Worm (Caenorhabditis elegans) whole organism, L3 larva: ENCODE measurements around the gene dpf-4.

ENCODE experiments used
- R02D3.7 ChIP-seq: fragments of 150-350 bp; optimal IDR thresholded peaks from 2 replicates; lab custom pipeline; 2014; ENCODE audit warnings: missing biosample characterization, missing genetic modification characterization
- ama-1 ChIP-seq: fragments of 150-350 bp; optimal IDR thresholded peaks from 2 replicates; lab custom pipeline; 2018
- ceh-9 ChIP-seq: sonication (generic microtip); optimal IDR thresholded peaks from 2 replicates; lab custom pipeline; 2018; ENCODE audit warnings: missing biosample characterization, missing genetic modification characterization
- fkh-10 ChIP-seq: sonication (generic microtip); optimal IDR thresholded peaks from 2 replicates; lab custom pipeline; 2017; ENCODE audit warnings: missing biosample characterization, missing genetic modification reagents, missing genetic modification characterization
- fkh-2 ChIP-seq: fragments of 150-350 bp; optimal IDR thresholded peaks from 2 replicates; lab custom pipeline; 2014; ENCODE audit warnings: missing biosample characterization, missing genetic modification reagents, missing genetic modification characterization
- fos-1 ChIP-seq: fragments of 150-350 bp; optimal IDR thresholded peaks from 2 replicates; lab custom pipeline; 2014; ENCODE audit warnings: missing biosample characterization, missing genetic modification characterization
- lin-15B ChIP-seq: fragments of 150-350 bp; optimal IDR thresholded peaks from 2 replicates; lab custom pipeline; 2014; ENCODE audit warnings: missing biosample characterization, missing genetic modification characterization
- mdl-1 ChIP-seq: fragments of 150-350 bp; optimal IDR thresholded peaks from 2 replicates; lab custom pipeline; 2014; ENCODE audit warnings: missing biosample characterization, missing genetic modification characterization
- nhr-11 ChIP-seq: fragments of 150-350 bp; optimal IDR thresholded peaks from 2 replicates; lab custom pipeline; 2014; ENCODE audit warnings: missing biosample characterization, missing genetic modification characterization
- nhr-77 ChIP-seq: fragments of 150-350 bp; optimal IDR thresholded peaks from 2 replicates; lab custom pipeline; 2014; ENCODE audit warnings: missing biosample characterization, missing genetic modification characterization
- skn-1 ChIP-seq: fragments of 150-350 bp; optimal IDR thresholded peaks from 2 replicates; lab custom pipeline; 2014; ENCODE audit warnings: missing biosample characterization, missing genetic modification characterization
- tbx-2 ChIP-seq: sonication (generic microtip); optimal IDR thresholded peaks from 2 replicates; lab custom pipeline; 2016; ENCODE audit warnings: mild to moderate bottlenecking, missing genetic modification characterization, missing compliant biosample characterization
- unc-62 ChIP-seq: fragments of 150-350 bp; sonication (generic microtip); optimal IDR thresholded peaks from 4 replicates; lab custom pipeline; 2014; ENCODE audit warnings: missing biosample characterization, missing genetic modification reagents, missing genetic modification characterization
- zag-1 ChIP-seq: fragments of 150-350 bp; optimal IDR thresholded peaks from 2 replicates; lab custom pipeline; 2014; ENCODE audit warnings: missing biosample characterization, missing genetic modification characterization

ce11 chrIII:5906749-5907148, 47.6 kb downstream of the dpf-4 start, which contains the start of gene erd-2.2:
- TF ChIP-seq nhr-11 (no peak), fos-1 (tag; lab: Kevin White, UChicago) (no peak), ama-1 (lab: Kevin White, UChicago) (no peak), R02D3.7 (tag; lab: Kevin White, UChicago) (no peak), nhr-77 (no peak), lin-15B (tag; lab: Kevin White, UChicago) (no peak), fkh-10 (GFP tag; lab: Kevin White, UChicago) (no peak), mdl-1 (tag; lab: Kevin White, UChicago) (no peak), fkh-2 (no peak), tbx-2 (tag; lab: Kevin White, UChicago) (no peak), skn-1 (tag; lab: Kevin White, UChicago) (no peak), unc-62 (GFP tag; lab: Kevin White, UChicago) (no peak), zag-1 (tag; lab: Kevin White, UChicago) (no peak), ceh-9 (tag; lab: Kevin White, UChicago) (no peak)
